Worm (Caenorhabditis elegans) whole organism, L3 larva: Measurements from ENCODE around the gene F27D9.2.

Experiments
- ama-1 ChIP-seq: fragments of 150-350 bp; optimal IDR thresholded peaks from 2 replicates; lab custom pipeline; 2018
- ceh-82 ChIP-seq: fragments of 150-350 bp; optimal IDR thresholded peaks from 2 replicates; lab custom pipeline; 2014; ENCODE audit warnings: missing biosample characterization, missing genetic modification characterization
- elt-3 ChIP-seq, 3 experiments: fragments of 150-350 bp in 1 of 3; sonication (generic microtip) in 2 of 3; optimal IDR thresholded peaks; 2 replicates in 2 of 3; 4 replicates in 1 of 3; lab custom pipeline; 2014 to 2017; ENCODE audit warnings: missing biosample characterization in 3 of 3, missing genetic modification characterization in 3 of 3

- TF ChIP-seq elt-3 (tag; optimal IDR thresholded peaks at IDR 0.05; lab: Kevin White, UChicago) (no peak), ceh-82 (tag; lab: Kevin White, UChicago) (no peak), ama-1 (lab: Kevin White, UChicago) (no peak)
Observed at ce11 chrX:7718972-7719371, 46.2 kb downstream of the F27D9.2 start, which contains the start of gene K09F5.6.
